Fruit fly (Drosophila melanogaster) whole organism, embryonic: ENCODE data around the gene cmb.

Experiments
- BEAF-32 ChIP-seq: fragments of 200-800 bp; sonication (Bioruptor generic); optimal IDR thresholded peaks from 3 replicates; lab custom pipeline; 2017; ENCODE audit warnings: missing biosample characterization, missing genetic modification characterization, mild to moderate bottlenecking, moderate library complexity, missing genetic modification reagents
- Blimp-1 ChIP-seq: fragments of 200-800 bp; sonication (Bioruptor generic); optimal IDR thresholded peaks from 3 replicates; lab custom pipeline; 2018; ENCODE audit warnings: missing biosample characterization, missing genetic modification characterization, mild to moderate bottlenecking, moderate library complexity, missing genetic modification reagents
- BtbVII ChIP-seq: fragments of 200-800 bp; sonication (Bioruptor generic); optimal IDR thresholded peaks from 3 replicates; lab custom pipeline; 2017; ENCODE audit warnings: missing biosample characterization, mild to moderate bottlenecking, missing genetic modification characterization
- CG10462 ChIP-seq: fragments of 200-800 bp; sonication (Bioruptor generic); optimal IDR thresholded peaks from 2 replicates; lab custom pipeline; 2016; ENCODE audit warnings: missing biosample characterization, missing genetic modification characterization
- CG11723 ChIP-seq: fragments of 200-800 bp; sonication (Bioruptor generic); optimal IDR thresholded peaks from 2 replicates; lab custom pipeline; 2017; ENCODE audit warnings: missing biosample characterization, mild to moderate bottlenecking, missing genetic modification characterization
- CG1233 ChIP-seq: fragments of 200-800 bp; sonication (Bioruptor generic); optimal IDR thresholded peaks from 4 replicates; lab custom pipeline; 2018; ENCODE audit warnings: missing biosample characterization, mild to moderate bottlenecking, missing genetic modification characterization
- CG12942 ChIP-seq: fragments of 200-800 bp; sonication (Bioruptor generic); optimal IDR thresholded peaks from 3 replicates; lab custom pipeline; 2016; ENCODE audit warnings: missing biosample characterization, missing genetic modification characterization
- CG13287 ChIP-seq: fragments of 200-800 bp; sonication (Bioruptor generic); IDR thresholded peaks from 2 replicates; pipeline ENCODE4 v1.3.6; 2022; ENCODE audit warnings: missing biosample characterization, missing genetic modification characterization; ENCODE audit not compliant: partially characterized antibody
- CG1529 ChIP-seq: fragments of 200-800 bp; sonication (Bioruptor generic); optimal IDR thresholded peaks from 3 replicates; lab custom pipeline; 2018; ENCODE audit warnings: missing biosample characterization, missing genetic modification characterization
- CG15514 ChIP-seq: fragments of 200-800 bp; sonication (Bioruptor generic); optimal IDR thresholded peaks from 3 replicates; lab custom pipeline; 2017; ENCODE audit warnings: missing biosample characterization, missing genetic modification characterization, mild to moderate bottlenecking, moderate library complexity, missing genetic modification reagents
- CG30431 ChIP-seq: fragments of 200-800 bp; sonication (Bioruptor generic); optimal IDR thresholded peaks from 2 replicates; lab custom pipeline; 2017; ENCODE audit warnings: missing biosample characterization, missing genetic modification characterization
- CG31388 ChIP-seq: fragments of 200-800 bp; sonication (Bioruptor generic); optimal IDR thresholded peaks from 2 replicates; lab custom pipeline; 2016; ENCODE audit warnings: missing biosample characterization, missing genetic modification characterization
- CG32532 ChIP-seq: fragments of 200-800 bp; sonication (Bioruptor generic); IDR thresholded peaks from 2 replicates; pipeline ENCODE4 v1.3.6; 2022; ENCODE audit warnings: missing biosample characterization, missing genetic modification characterization
- CG34224 ChIP-seq: fragments of 200-800 bp; sonication (Bioruptor generic); IDR thresholded peaks from 3 replicates; pipeline ENCODE4 v1.3.6; 2022; ENCODE audit warnings: missing biosample characterization, missing genetic modification characterization; ENCODE audit not compliant: partially characterized antibody
- CG4328 ChIP-seq: fragments of 200-800 bp; sonication (Bioruptor generic); optimal IDR thresholded peaks from 3 replicates; lab custom pipeline; 2017; ENCODE audit warnings: missing biosample characterization, missing genetic modification reagents, missing genetic modification characterization
- CG4617 ChIP-seq: fragments of 200-800 bp; sonication (Bioruptor generic); optimal IDR thresholded peaks from 3 replicates; lab custom pipeline; 2016; ENCODE audit warnings: missing biosample characterization, missing genetic modification characterization, borderline replicate concordance
- CG7556 ChIP-seq: fragments of 200-800 bp; sonication (Bioruptor generic); optimal IDR thresholded peaks from 2 replicates; lab custom pipeline; 2017; ENCODE audit warnings: missing biosample characterization, mild to moderate bottlenecking, missing genetic modification characterization
- CG7963 ChIP-seq: fragments of 200-800 bp; sonication (Bioruptor generic); IDR thresholded peaks from 3 replicates; pipeline ENCODE4 v1.3.6; 2022; ENCODE audit warnings: missing biosample characterization, missing genetic modification characterization; ENCODE audit not compliant: partially characterized antibody
- CG9215 ChIP-seq: fragments of 200-800 bp; sonication (Bioruptor generic); IDR thresholded peaks from 2 replicates; pipeline ENCODE4 v1.3.6; 2022; ENCODE audit warnings: missing biosample characterization, missing genetic modification characterization
- CG9932 ChIP-seq: fragments of 200-800 bp; sonication (Bioruptor generic); IDR thresholded peaks from 2 replicates; pipeline ENCODE4 v1.3.6; 2022; ENCODE audit warnings: missing biosample characterization, missing genetic modification characterization
- Camta ChIP-seq: fragments of 200-800 bp; sonication (Bioruptor generic); optimal IDR thresholded peaks from 2 replicates; lab custom pipeline; 2016; ENCODE audit warnings: missing biosample characterization, missing genetic modification characterization
- Eip74EF ChIP-seq, 2 experiments: fragments of 200-800 bp in 1 of 2; fragments of >200 bp in 1 of 2; sonication (Bioruptor generic) in 1 of 2; optimal IDR thresholded peaks; 2 replicates each; lab custom pipeline; 2017 to 2019; ENCODE audit warnings: missing biosample characterization in 2 of 2, missing genetic modification characterization in 2 of 2, mild to moderate bottlenecking in 1 of 2, moderate library complexity in 1 of 2
- Hmr ChIP-seq: fragments of 200-800 bp; sonication (Bioruptor generic); optimal IDR thresholded peaks from 3 replicates; lab custom pipeline; 2017; ENCODE audit warnings: mild to moderate bottlenecking, missing biosample characterization, missing genetic modification reagents, missing genetic modification characterization
- MESR4 ChIP-seq: fragments of 200-800 bp; sonication (Bioruptor generic); optimal IDR thresholded peaks from 2 replicates; lab custom pipeline; 2018; ENCODE audit warnings: missing biosample characterization, mild to moderate bottlenecking, missing genetic modification characterization, moderate library complexity
- Oaz ChIP-seq: fragments of 200-800 bp; sonication (Bioruptor generic); IDR thresholded peaks from 2 replicates; pipeline ENCODE4 v1.3.6; 2022; ENCODE audit warnings: missing biosample characterization, missing genetic modification characterization
- Pdp1 ChIP-seq, 2 experiments: fragments of 200-800 bp; sonication (Bioruptor generic); optimal IDR thresholded peaks; 3 replicates each; lab custom pipeline; 2016; ENCODE audit warnings: missing biosample characterization in 2 of 2, missing genetic modification characterization in 2 of 2, mild to moderate bottlenecking in 1 of 2, moderate library complexity in 1 of 2
- Rx ChIP-seq: fragments of 200-800 bp; sonication (Bioruptor generic); IDR thresholded peaks from 2 replicates; pipeline ENCODE4 v1.3.6; 2022; ENCODE audit warnings: missing biosample characterization, missing genetic modification characterization
- Sry-β ChIP-seq: fragments of 200-800 bp; sonication (Bioruptor generic); optimal IDR thresholded peaks from 2 replicates; lab custom pipeline; 2018; ENCODE audit warnings: missing biosample characterization, mild to moderate bottlenecking, missing genetic modification characterization, moderate library complexity
- al ChIP-seq: fragments of 200-800 bp; sonication (Bioruptor generic); IDR thresholded peaks from 2 replicates; pipeline ENCODE4 v1.3.6; 2022; ENCODE audit warnings: missing biosample characterization, missing genetic modification characterization
- aop ChIP-seq: fragments of 200-800 bp; sonication (Bioruptor generic); IDR thresholded peaks from 2 replicates; pipeline ENCODE4 v1.3.6; 2022; ENCODE audit warnings: missing biosample characterization, missing genetic modification characterization
- ash1 ChIP-seq: fragments of 200-800 bp; sonication (Bioruptor generic); optimal IDR thresholded peaks from 2 replicates; lab custom pipeline; 2018; ENCODE audit warnings: missing biosample characterization, mild to moderate bottlenecking, missing genetic modification characterization
- cg ChIP-seq: fragments of 200-800 bp; sonication (Bioruptor generic); optimal IDR thresholded peaks from 3 replicates; lab custom pipeline; 2019; ENCODE audit warnings: missing biosample characterization, mild to moderate bottlenecking, missing genetic modification characterization, moderate library complexity
- croc ChIP-seq: fragments of 200-800 bp; sonication (Bioruptor generic); conservative IDR thresholded peaks from 3 replicates; pipeline ENCODE4 v1.3.6; 2022; ENCODE audit warnings: missing biosample characterization, missing genetic modification characterization
- crol ChIP-seq: fragments of 200-800 bp; sonication (Bioruptor generic); IDR thresholded peaks from 2 replicates; pipeline ENCODE4 v1.3.6; 2022; ENCODE audit warnings: missing biosample characterization, missing genetic modification characterization
- da ChIP-seq: fragments of 200-800 bp; sonication (Bioruptor generic); optimal IDR thresholded peaks from 2 replicates; lab custom pipeline; 2016; ENCODE audit warnings: missing biosample characterization, missing genetic modification characterization
- disco-r ChIP-seq: fragments of 200-800 bp; sonication (Bioruptor generic); optimal IDR thresholded peaks from 2 replicates; lab custom pipeline; 2016; ENCODE audit warnings: missing biosample characterization, missing genetic modification characterization
- ewg ChIP-seq: fragments of 200-800 bp; sonication (Bioruptor generic); optimal IDR thresholded peaks from 3 replicates; lab custom pipeline; 2017; ENCODE audit warnings: mild to moderate bottlenecking, missing biosample characterization, missing genetic modification reagents, missing genetic modification characterization
- fd102C ChIP-seq: fragments of 200-800 bp; sonication (Bioruptor generic); optimal IDR thresholded peaks from 2 replicates; lab custom pipeline; 2018; ENCODE audit warnings: missing biosample characterization, mild to moderate bottlenecking, missing genetic modification characterization, moderate library complexity
- gt ChIP-seq: fragments of 200-800 bp; sonication (Bioruptor generic); IDR thresholded peaks from 2 replicates; pipeline ENCODE4 v1.3.6; 2022; ENCODE audit warnings: missing biosample characterization, missing genetic modification characterization
- jigr1 ChIP-seq: fragments of 200-800 bp; sonication (Bioruptor generic); IDR thresholded peaks from 3 replicates; pipeline ENCODE4 v1.3.6; 2022; ENCODE audit warnings: missing biosample characterization, missing genetic modification characterization
- kay ChIP-seq: fragments of 200-800 bp; sonication (Bioruptor generic); optimal IDR thresholded peaks from 2 replicates; lab custom pipeline; 2016; ENCODE audit warnings: missing biosample characterization, missing genetic modification characterization
- lilli ChIP-seq: fragments of 200-800 bp; sonication (Bioruptor generic); optimal IDR thresholded peaks from 3 replicates; lab custom pipeline; 2016; ENCODE audit warnings: missing biosample characterization, missing genetic modification characterization
- nmo ChIP-seq: fragments of 200-800 bp; sonication (Bioruptor generic); optimal IDR thresholded peaks from 2 replicates; lab custom pipeline; 2018; ENCODE audit warnings: missing biosample characterization, mild to moderate bottlenecking, missing genetic modification characterization, moderate library complexity
- sima ChIP-seq: fragments of 200-800 bp; sonication (Bioruptor generic); optimal IDR thresholded peaks from 2 replicates; lab custom pipeline; 2016; ENCODE audit warnings: missing biosample characterization, missing genetic modification characterization
- so ChIP-seq: fragments of 200-800 bp; sonication (Bioruptor generic); IDR thresholded peaks from 3 replicates; pipeline ENCODE4 v1.3.6; 2022; ENCODE audit warnings: missing biosample characterization, missing genetic modification characterization
- stc ChIP-seq: fragments of 200-800 bp; sonication (Bioruptor generic); IDR thresholded peaks from 2 replicates; pipeline ENCODE4 v1.3.6; 2022; ENCODE audit warnings: missing biosample characterization, missing genetic modification characterization
- tna ChIP-seq: fragments of 200-800 bp; sonication (Bioruptor generic); IDR thresholded peaks from 2 replicates; pipeline ENCODE4 v1.3.6; 2022; ENCODE audit warnings: missing biosample characterization, missing genetic modification characterization; ENCODE audit not compliant: partially characterized antibody
- vfl ChIP-seq: fragments of 200-800 bp; sonication (Bioruptor generic); optimal IDR thresholded peaks from 2 replicates; lab custom pipeline; 2016; ENCODE audit warnings: missing biosample characterization, missing genetic modification characterization
- wek ChIP-seq: fragments of 200-800 bp; sonication (Bioruptor generic); optimal IDR thresholded peaks from 3 replicates; lab custom pipeline; 2018; ENCODE audit warnings: missing biosample characterization, mild to moderate bottlenecking, missing genetic modification characterization, moderate library complexity

Gene cmb

dm6 chr3L:13479609-13480240 is 37.3 kb downstream of the cmb start (continued):
- TF ChIP-seq Eip74EF (GFP tag; optimal IDR thresholded peaks at IDR 0.05; lab: Kevin White, UChicago) (no peak), so (GFP tag; lab: Robert Waterston, UW) (0 out of 3 replicates have a peak, but pooled peaks have one; percentile 56), fd102C (GFP tag; lab: Kevin White, UChicago) (no peak), CG34224 (GFP tag; lab: Robert Waterston, UW) (no peak), CG12942 (no peak), BtbVII (peak; percentile 69), Blimp-1 (peak; percentile 14), crol (GFP tag; lab: Robert Waterston, UW) (no peak), stc (GFP tag; lab: Robert Waterston, UW) (no peak), CG13287 (no peak), CG30431 (GFP tag; lab: Kevin White, UChicago) (no peak), Pdp1 (GFP tag; optimal IDR thresholded peaks at IDR 0.05; lab: Kevin White, UChicago) (peak; percentile 25 to 84), CG7963 (GFP tag; lab: Robert Waterston, UW) (no peak), wek (no peak), MESR4 (GFP tag; lab: Kevin White, UChicago) (no peak), lilli (GFP tag; lab: Kevin White, UChicago) (peak; percentile 48), croc (GFP tag; lab: Robert Waterston, UW) (no peak), CG7556 (peak; percentile 59), Hmr (GFP tag; lab: Kevin White, UChicago) (peak; percentile 56), Camta (GFP tag; lab: Kevin White, UChicago) (peak; percentile 15), CG9932 (GFP tag; lab: Robert Waterston, UW) (peak; percentile 39; the same call in 1 of the 2 replicates), CG11723 (GFP tag; lab: Kevin White, UChicago) (peak; percentile 42), aop (no peak), BEAF-32 (GFP tag; lab: Kevin White, UChicago) (no peak), kay (peak; percentile 23), cg (GFP tag; lab: Kevin White, UChicago) (no peak), CG15514 (GFP tag; lab: Kevin White, UChicago) (peak; percentile 40), ash1 (GFP tag; lab: Kevin White, UChicago) (no peak), Rx (GFP tag; lab: Robert Waterston, UW) (no peak), jigr1 (GFP tag; lab: Robert Waterston, UW) (no peak), CG32532 (GFP tag; lab: Robert Waterston, UW) (peak; percentile 52; the same call in 1 of the 2 replicates), CG1233 (GFP tag; lab: Kevin White, UChicago) (peak; percentile 13), gt (no peak), Oaz (GFP tag; lab: Robert Waterston, UW) (0 out of 2 replicates have a peak, but pooled peaks have one; percentile 28), al (GFP tag; lab: Robert Waterston, UW) (peak; percentile 55), CG4617 (GFP tag; lab: Kevin White, UChicago) (no peak), sima (GFP tag; lab: Kevin White, UChicago) (no peak), CG10462 (GFP tag; lab: Kevin White, UChicago) (no peak), nmo (GFP tag; lab: Kevin White, UChicago) (peak; percentile 43), vfl (GFP tag; lab: Kevin White, UChicago) (no peak), tna (no peak), ewg (no peak), da (no peak), CG4328 (GFP tag; lab: Kevin White, UChicago) (no peak), disco-r (GFP tag; lab: Kevin White, UChicago) (no peak), Sry-β (GFP tag; lab: Kevin White, UChicago) (no peak), CG9215 (GFP tag; lab: Robert Waterston, UW) (peak; percentile 42; the same call in 1 of the 2 replicates), CG1529 (no peak), CG31388 (GFP tag; lab: Kevin White, UChicago) (no peak)
